Worm (Caenorhabditis elegans): ENCODE results near the gene srv-12.
A peak's percentile ranks its signal among the peaks of the same experiment; 100 is the strongest.

The srv-12 gene

DNA sequence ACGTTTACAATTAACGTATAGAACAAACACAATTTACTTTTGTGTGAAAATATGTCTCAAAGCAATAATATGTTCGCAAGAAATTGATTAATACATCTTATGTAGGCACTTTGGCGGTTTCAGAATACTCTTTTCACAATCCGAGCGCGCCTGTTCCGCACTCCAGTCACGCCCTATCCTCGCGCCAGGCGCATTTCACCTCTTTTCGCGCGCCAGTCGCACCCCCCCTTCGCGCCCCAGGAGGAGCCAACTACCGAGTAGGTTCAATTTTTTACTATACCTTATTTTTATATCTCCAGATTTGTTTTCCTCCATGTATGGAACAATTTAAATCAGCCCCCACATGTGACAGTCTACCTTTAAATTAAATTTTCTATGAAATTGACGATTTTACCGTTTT is 17.7 kb upstream of the srv-12 start:
- peak; percentile 75 for TF ChIP-seq madf-6 (GFP tag; IDR thresholded peaks at IDR 0.05)
- TF ChIP-seq egrh-3 (GFP tag; IDR thresholded peaks at IDR 0.05): peak; percentile 57; the same call in 1 of the 2 replicates
- peak; percentile 42 for TF ChIP-seq efl-1 (GFP tag; optimal IDR thresholded peaks at IDR 0.05)
- TF ChIP-seq madf-8 (GFP tag; conservative IDR thresholded peaks at IDR 0.05): peak; percentile 38; the same call in 1 of the 2 replicates

DNA sequence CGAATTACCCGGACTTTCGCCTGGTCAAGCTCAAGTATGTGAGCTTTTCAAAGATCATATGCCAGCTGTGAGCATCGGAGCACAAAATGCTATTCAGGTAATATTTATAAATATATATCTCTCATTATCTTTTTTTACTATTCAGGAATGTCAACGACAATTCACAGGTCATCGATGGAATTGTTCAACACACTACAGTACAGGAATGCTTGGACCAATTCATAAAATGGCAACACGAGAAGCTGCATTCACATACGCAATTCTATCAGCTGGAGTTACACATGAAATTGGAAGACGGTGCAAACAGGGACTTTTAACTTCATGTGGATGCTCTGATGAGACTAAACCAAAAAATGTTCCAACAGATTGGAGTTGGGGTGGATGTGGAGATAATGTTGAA is 14.8 kb upstream of the srv-12 start:
- TF ChIP-seq ztf-22 (GFP tag; optimal IDR thresholded peaks at IDR 0.05) (no peak), Y67H2A.10 (GFP tag; conservative IDR thresholded peaks at IDR 0.05) (no peak), nfyb-1 (GFP tag; IDR thresholded peaks at IDR 0.05) (no peak), mxl-1 (tag; optimal IDR thresholded peaks at IDR 0.05) (no peak), T26A5.8 (tag; optimal IDR thresholded peaks at IDR 0.05) (no peak), hlh-12 (tag; optimal IDR thresholded peaks at IDR 0.05) (no peak), ztf-18 (tag; optimal IDR thresholded peaks at IDR 0.05) (no peak), tbx-9 (tag; optimal IDR thresholded peaks at IDR 0.05; ENCODE audit: borderline replicate concordance) (no peak), unc-62 (GFP tag; optimal IDR thresholded peaks at IDR 0.05) (no peak), ama-1 (optimal IDR thresholded peaks at IDR 0.05) (no peak), ama-1 (GFP tag; optimal IDR thresholded peaks at IDR 0.05) (no peak), hlh-26 (GFP tag; conservative IDR thresholded peaks at IDR 0.05) (no peak)

DNA sequence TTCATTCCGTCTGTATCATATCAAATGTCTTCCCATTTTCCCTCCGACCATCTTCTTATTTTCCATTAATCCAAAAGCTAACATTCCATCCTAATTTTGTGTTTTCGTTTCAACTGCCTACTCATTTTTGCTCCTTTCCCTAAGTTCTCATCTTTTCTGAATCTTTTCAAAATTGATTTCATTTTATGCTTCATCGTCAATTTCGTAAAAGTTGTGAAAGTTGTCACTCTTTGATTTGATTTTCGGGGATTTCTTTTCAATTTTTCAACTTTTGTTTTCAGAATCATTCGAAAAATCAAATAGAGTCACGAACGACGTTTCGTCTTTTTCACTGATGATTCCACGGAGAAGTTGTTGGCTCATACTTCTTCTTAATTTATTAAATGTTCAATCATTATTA is 14.1 kb upstream of the srv-12 start, which contains the start of gene cwn-2:
cwn-2 (plus strand) TSS at position 276 of the 400 bp plus-strand sequence.
- TF ChIP-seq B0035.1 (tag; optimal IDR thresholded peaks at IDR 0.05) (no peak), T07F8.4 (tag; optimal IDR thresholded peaks at IDR 0.05) (no peak), bed-1 (GFP tag; IDR thresholded peaks at IDR 0.05) (no peak), cebp-1 (GFP tag; IDR thresholded peaks at IDR 0.05) (no peak), cebp-1 (tag; optimal IDR thresholded peaks at IDR 0.05) (no peak), zim-3 (tag; optimal IDR thresholded peaks at IDR 0.05) (no peak), Y56A3A.18 (GFP tag; IDR thresholded peaks at IDR 0.05) (no peak), dpl-1 (GFP tag; optimal IDR thresholded peaks at IDR 0.05) (no peak)

DNA sequence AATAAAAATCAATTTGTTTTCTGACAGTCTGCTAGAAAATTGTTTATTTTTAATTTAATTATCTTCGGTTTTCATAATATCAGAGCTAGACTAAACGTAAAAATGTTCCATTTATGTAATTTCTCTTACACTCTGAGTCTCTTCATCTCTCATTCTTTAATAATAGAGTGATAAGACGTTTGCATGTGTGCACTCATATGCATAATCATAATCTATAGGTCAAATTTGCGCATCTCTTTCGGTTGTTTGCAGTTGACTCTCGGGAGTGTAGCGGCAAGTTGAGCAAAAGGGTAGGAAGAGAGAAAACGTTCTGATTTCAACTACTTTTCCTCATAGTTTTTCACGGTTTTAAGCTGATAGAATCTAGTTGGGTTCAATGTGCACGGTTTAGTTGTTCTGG is 13.0 kb upstream of the srv-12 start:
- TF ChIP-seq ztf-3 (GFP tag; optimal IDR thresholded peaks at IDR 0.05) (no peak), hrde-1 (tag; optimal IDR thresholded peaks at IDR 0.05; ENCODE audit: borderline replicate concordance) (no peak), lsl-1 (GFP tag; optimal IDR thresholded peaks at IDR 0.05) (no peak), madf-6 (GFP tag; IDR thresholded peaks at IDR 0.05) (no peak), ztf-25 (GFP tag; IDR thresholded peaks at IDR 0.05) (no peak), bed-1 (GFP tag; IDR thresholded peaks at IDR 0.05) (no peak), gei-17 (GFP tag; optimal IDR thresholded peaks at IDR 0.05) (no peak), F23B12.7 (tag; optimal IDR thresholded peaks at IDR 0.05; ENCODE audit: insufficient read depth) (no peak), tlf-1 (GFP tag; optimal IDR thresholded peaks at IDR 0.05) (no peak), Y79H2A.3 (GFP tag; conservative IDR thresholded peaks at IDR 0.05) (no peak), mxl-1 (tag; optimal IDR thresholded peaks at IDR 0.05) (no peak), fkh-3 (tag; optimal IDR thresholded peaks at IDR 0.05) (no peak), ceh-79 (tag; optimal IDR thresholded peaks at IDR 0.05) (no peak), attf-3 (GFP tag; conservative IDR thresholded peaks at IDR 0.05) (no peak), F37B4.10 (GFP tag; IDR thresholded peaks at IDR 0.05) (no peak)

Measured in whole organism, young adult.